Fruit fly (Drosophila melanogaster): Measurements from ENCODE around the gene CG32985.
A peak's percentile ranks its signal among the peaks of the same experiment; 100 is the strongest.

The CG32985 gene

dm6 chr2L:8993650-8994441 is 31.5 kb downstream of the CG32985 start, which contains the start of gene CG17906:
TSS of gene CG17906 (plus strand) at chr2L:8994391.
- TF ChIP-seq Crg-1 (GFP tag; optimal IDR thresholded peaks at IDR 0.05) (no peak), ovo (GFP tag; optimal IDR thresholded peaks at IDR 0.05) (no peak), CG33017 (tag; optimal IDR thresholded peaks at IDR 0.05) (no peak), cnc (optimal IDR thresholded peaks at IDR 0.05) (no peak), CG5204 (GFP tag; optimal IDR thresholded peaks at IDR 0.05) (no peak), CG7101 (tag; optimal IDR thresholded peaks at IDR 0.05) (no peak), cic (GFP tag; optimal IDR thresholded peaks at IDR 0.05) (no peak), tj (GFP tag; optimal IDR thresholded peaks at IDR 0.05) (no peak), bab1 (GFP tag; optimal IDR thresholded peaks at IDR 0.05) (no peak), CG12768 (GFP tag; optimal IDR thresholded peaks at IDR 0.05) (no peak)

- TF ChIP-seq Clk (GFP tag; optimal IDR thresholded peaks at IDR 0.05): peak; percentile 92
- peak; percentile 76 for TF ChIP-seq CG1620 (GFP tag; optimal IDR thresholded peaks at IDR 0.05)
- TF ChIP-seq bab1 (GFP tag; optimal IDR thresholded peaks at IDR 0.05): peak; percentile 71
- TF ChIP-seq cnc (optimal IDR thresholded peaks at IDR 0.05): no peak
- peak; percentile 84 for TF ChIP-seq Hr96 (GFP tag; optimal IDR thresholded peaks at IDR 0.05)
- TF ChIP-seq Crg-1 (GFP tag; optimal IDR thresholded peaks at IDR 0.05): peak; percentile 59
- peak; percentile 28 for TF ChIP-seq ovo (GFP tag; optimal IDR thresholded peaks at IDR 0.05)
- peak; percentile 36 for TF ChIP-seq tj (GFP tag; optimal IDR thresholded peaks at IDR 0.05)
- peak; percentile 88 for TF ChIP-seq CG5204 (GFP tag; optimal IDR thresholded peaks at IDR 0.05)
- peak; percentile 31 for TF ChIP-seq CG33017 (tag; optimal IDR thresholded peaks at IDR 0.05)
- peak; percentile 56 for TF ChIP-seq CG11617 (GFP tag; optimal IDR thresholded peaks at IDR 0.05)
- TF ChIP-seq toe (GFP tag; optimal IDR thresholded peaks at IDR 0.05): peak; percentile 89
- peak; percentile 29 for TF ChIP-seq cic (GFP tag; optimal IDR thresholded peaks at IDR 0.05)
- TF ChIP-seq CG12768 (GFP tag; optimal IDR thresholded peaks at IDR 0.05): peak; percentile 68
- peak; percentile 74 for TF ChIP-seq CG7101 (tag; optimal IDR thresholded peaks at IDR 0.05)
- TF ChIP-seq kay (GFP tag; ENCODE audit: borderline replicate concordance): peak; percentile 98
- peak; percentile 80 for TF ChIP-seq CG7045 (GFP tag; optimal IDR thresholded peaks at IDR 0.05)
- peak; percentile 74 for TF ChIP-seq CG14711 (tag; optimal IDR thresholded peaks at IDR 0.05)
- TF ChIP-seq pad (GFP tag; optimal IDR thresholded peaks at IDR 0.05): peak; percentile 51
- TF ChIP-seq Mnt (GFP tag; optimal IDR thresholded peaks at IDR 0.05): peak; percentile 55
Observed at dm6 chr2L:8997285-8997684, 35.0 kb downstream of the CG32985 start, which contains the start of the genes alien and CG18661. TSS of gene alien (minus strand) at chr2L:8997379. TSS of gene CG18661 (plus strand) at chr2L:8997605.

dm6 chr2L:8998237-8998636 is 35.9 kb downstream of the CG32985 start, which contains the start of gene Try29F:
TSS of gene Try29F (plus strand) at chr2L:8998537.
- TF ChIP-seq CG7045 (GFP tag; optimal IDR thresholded peaks at IDR 0.05): no peak

- TF ChIP-seq Hr96 (GFP tag; optimal IDR thresholded peaks at IDR 0.05) (no peak), pad (GFP tag; optimal IDR thresholded peaks at IDR 0.05) (no peak), CG7101 (tag; optimal IDR thresholded peaks at IDR 0.05) (peak; percentile 11), CG14711 (tag; optimal IDR thresholded peaks at IDR 0.05) (no peak), toe (GFP tag; optimal IDR thresholded peaks at IDR 0.05) (no peak), CG5204 (GFP tag; optimal IDR thresholded peaks at IDR 0.05) (no peak), ovo (GFP tag; optimal IDR thresholded peaks at IDR 0.05) (no peak), kay (GFP tag; ENCODE audit: borderline replicate concordance) (peak; percentile 74), CG1620 (GFP tag; optimal IDR thresholded peaks at IDR 0.05) (no peak), bab1 (GFP tag; optimal IDR thresholded peaks at IDR 0.05) (no peak), CG7045 (GFP tag; optimal IDR thresholded peaks at IDR 0.05) (peak; percentile 46), cnc (optimal IDR thresholded peaks at IDR 0.05) (no peak), Mnt (GFP tag; optimal IDR thresholded peaks at IDR 0.05) (no peak), tj (GFP tag; optimal IDR thresholded peaks at IDR 0.05) (peak; percentile 10), Clk (GFP tag; optimal IDR thresholded peaks at IDR 0.05) (no peak), cic (GFP tag; optimal IDR thresholded peaks at IDR 0.05) (peak; percentile 60), CG11617 (GFP tag; optimal IDR thresholded peaks at IDR 0.05) (no peak), Crg-1 (GFP tag; optimal IDR thresholded peaks at IDR 0.05) (no peak), CG12768 (GFP tag; optimal IDR thresholded peaks at IDR 0.05) (peak; percentile 35), CG33017 (tag; optimal IDR thresholded peaks at IDR 0.05) (peak; percentile 39)
Observed at dm6 chr2L:9010267-9010666, 47.9 kb downstream of the CG32985 start, which contains the start of gene CG9568. TSS of gene CG9568 (plus strand) at chr2L:9010583.

- no peak for TF ChIP-seq tj (GFP tag; optimal IDR thresholded peaks at IDR 0.05)
- TF ChIP-seq CG1620 (GFP tag; optimal IDR thresholded peaks at IDR 0.05): no peak
- TF ChIP-seq cnc (optimal IDR thresholded peaks at IDR 0.05): no peak
- TF ChIP-seq ovo (GFP tag; optimal IDR thresholded peaks at IDR 0.05): no peak
- peak; percentile 39 for TF ChIP-seq kay (GFP tag; ENCODE audit: borderline replicate concordance)
- TF ChIP-seq bab1 (GFP tag; optimal IDR thresholded peaks at IDR 0.05): no peak
- peak; percentile 31 for TF ChIP-seq CG33017 (tag; optimal IDR thresholded peaks at IDR 0.05)
- peak; percentile 82 for TF ChIP-seq cic (GFP tag; optimal IDR thresholded peaks at IDR 0.05)
- TF ChIP-seq CG12768 (GFP tag; optimal IDR thresholded peaks at IDR 0.05): no peak
- no peak for TF ChIP-seq Mnt (GFP tag; optimal IDR thresholded peaks at IDR 0.05)
- TF ChIP-seq CG7101 (tag; optimal IDR thresholded peaks at IDR 0.05): no peak
- TF ChIP-seq CG5204 (GFP tag; optimal IDR thresholded peaks at IDR 0.05): no peak
- no peak for TF ChIP-seq Clk (GFP tag; optimal IDR thresholded peaks at IDR 0.05)
- TF ChIP-seq CG11617 (GFP tag; optimal IDR thresholded peaks at IDR 0.05): no peak
- no peak for TF ChIP-seq Hr96 (GFP tag; optimal IDR thresholded peaks at IDR 0.05)
- no peak for TF ChIP-seq toe (GFP tag; optimal IDR thresholded peaks at IDR 0.05)
- no peak for TF ChIP-seq Crg-1 (GFP tag; optimal IDR thresholded peaks at IDR 0.05)
- TF ChIP-seq CG7045 (GFP tag; optimal IDR thresholded peaks at IDR 0.05): no peak
Observed at dm6 chr2L:9011543-9012238, 49.4 kb downstream of the CG32985 start, which contains the start of gene CG13102. TSS of gene CG13102 (plus strand) at chr2L:9012188.

All from whole organism, adult.